Worm (Caenorhabditis elegans) whole organism, L4 larva: ENCODE measurements around the gene C18H7.11.

Experiments
- F49E8.2 ChIP-seq: sonication (generic microtip); optimal IDR thresholded peaks from 2 replicates; lab custom pipeline; 2016; ENCODE audit warnings: missing compliant biosample characterization, mild to moderate bottlenecking, missing genetic modification characterization, borderline replicate concordance
- R02D3.7 ChIP-seq: fragments of 150-350 bp; sonication (generic microtip); optimal IDR thresholded peaks from 3 replicates; lab custom pipeline; 2014; ENCODE audit warnings: missing biosample characterization, missing genetic modification characterization
- T26A8.4 ChIP-seq: fragments of 200-800 bp; sonication (Bioruptor generic); IDR thresholded peaks from 2 replicates; pipeline ENCODE4 v1.3.6; 2022; ENCODE audit warnings: missing genetic modification characterization, missing compliant biosample characterization
- ama-1 ChIP-seq: fragments of 150-350 bp; optimal IDR thresholded peaks from 2 replicates; lab custom pipeline; 2014; ENCODE audit warnings: inconsistent platforms, mixed read lengths
- arid-1 ChIP-seq: fragments of 200-800 bp; sonication (Bioruptor generic); conservative IDR thresholded peaks from 2 replicates; pipeline ENCODE4 v1.3.6; 2022; ENCODE audit warnings: missing genetic modification reagents, missing genetic modification characterization, missing compliant biosample characterization
- ceh-82 ChIP-seq: sonication (generic microtip); optimal IDR thresholded peaks from 2 replicates; lab custom pipeline; 2017; ENCODE audit warnings: missing biosample characterization, missing genetic modification characterization
- ces-1 ChIP-seq: fragments of 150-350 bp; sonication (generic microtip); optimal IDR thresholded peaks from 4 replicates; lab custom pipeline; 2014; ENCODE audit warnings: missing biosample characterization, missing genetic modification reagents, missing genetic modification characterization
- cey-2 ChIP-seq: sonication (generic microtip); optimal IDR thresholded peaks from 3 replicates; lab custom pipeline; 2017; ENCODE audit warnings: missing genetic modification characterization, mild to moderate bottlenecking, missing compliant biosample characterization, antibody characterized with exemption, borderline replicate concordance; ENCODE audit not compliant: insufficient read depth
- ctbp-1 ChIP-seq: fragments of 200-800 bp; sonication (Bioruptor generic); IDR thresholded peaks from 2 replicates; pipeline ENCODE4 v1.3.6; 2022; ENCODE audit warnings: missing genetic modification reagents, missing genetic modification characterization, missing compliant biosample characterization
- daf-12 ChIP-seq: fragments of 150-350 bp; optimal IDR thresholded peaks from 2 replicates; lab custom pipeline; 2014; ENCODE audit warnings: missing biosample characterization, missing genetic modification reagents, missing genetic modification characterization
- duxl-1 ChIP-seq: sonication (generic microtip); optimal IDR thresholded peaks from 2 replicates; lab custom pipeline; 2016; ENCODE audit warnings: mild to moderate bottlenecking, missing genetic modification characterization, moderate library complexity, missing compliant biosample characterization; ENCODE audit not compliant: poor library complexity
- hlh-11 ChIP-seq: fragments of 200-800 bp; sonication (Bioruptor generic); optimal IDR thresholded peaks from 2 replicates; lab custom pipeline; 2018; ENCODE audit warnings: mild to moderate bottlenecking, missing genetic modification characterization, missing compliant biosample characterization
- hmg-1.1 ChIP-seq: fragments of 200-800 bp; sonication (Bioruptor generic); IDR thresholded peaks from 2 replicates; pipeline ENCODE4 v1.3.6; 2022; ENCODE audit warnings: missing genetic modification reagents, missing genetic modification characterization, missing compliant biosample characterization
- lir-3 ChIP-seq: sonication (generic microtip); optimal IDR thresholded peaks from 2 replicates; lab custom pipeline; 2016; ENCODE audit warnings: mild to moderate bottlenecking, missing genetic modification characterization, missing compliant biosample characterization
- madf-9 ChIP-seq: fragments of 200-800 bp; sonication (Bioruptor generic); conservative IDR thresholded peaks from 2 replicates; pipeline ENCODE4 v1.3.6; 2022; ENCODE audit warnings: missing genetic modification reagents, missing genetic modification characterization, missing compliant biosample characterization
- mes-2 ChIP-seq: sonication (generic microtip); optimal IDR thresholded peaks from 2 replicates; lab custom pipeline; 2016; ENCODE audit warnings: missing genotype, mild to moderate bottlenecking, missing genetic modification characterization, missing compliant biosample characterization; ENCODE audit not compliant: poor library complexity, severe bottlenecking
- nhr-10 ChIP-seq: fragments of 150-350 bp; optimal IDR thresholded peaks from 2 replicates; lab custom pipeline; 2014; ENCODE audit warnings: missing biosample characterization, missing genetic modification characterization
- nhr-25 ChIP-seq: sonication (generic microtip); optimal IDR thresholded peaks from 2 replicates; lab custom pipeline; 2017; ENCODE audit warnings: missing genetic modification characterization, mild to moderate bottlenecking, missing compliant biosample characterization, antibody characterized with exemption, moderate library complexity, borderline replicate concordance; ENCODE audit not compliant: insufficient read depth
- nhr-41 ChIP-seq: fragments of 200-800 bp; sonication (Bioruptor generic); IDR thresholded peaks from 2 replicates; pipeline ENCODE4 v1.3.6; 2022; ENCODE audit warnings: missing genetic modification reagents, missing genetic modification characterization, missing compliant biosample characterization
- nhr-6 ChIP-seq: fragments of 150-350 bp; optimal IDR thresholded peaks from 2 replicates; lab custom pipeline; 2014; ENCODE audit warnings: missing biosample characterization, missing genetic modification characterization
- pqm-1 ChIP-seq: sonication (generic microtip); optimal IDR thresholded peaks from 2 replicates; lab custom pipeline; 2017; ENCODE audit warnings: missing biosample characterization, missing genetic modification characterization
- set-16 ChIP-seq: fragments of 200-800 bp; sonication (Bioruptor generic); IDR thresholded peaks from 2 replicates; pipeline ENCODE4 v1.3.6; 2022; ENCODE audit warnings: missing genetic modification reagents, missing genetic modification characterization, missing compliant biosample characterization
- spr-3 ChIP-seq: fragments of 200-800 bp; sonication (Bioruptor generic); optimal IDR thresholded peaks from 2 replicates; lab custom pipeline; 2018; ENCODE audit warnings: mild to moderate bottlenecking, missing genetic modification characterization, missing compliant biosample characterization
- unc-62 ChIP-seq, 3 experiments: fragments of 150-350 bp in 1 of 3; sonication (generic microtip); optimal IDR thresholded peaks in 2 of 3; peaks in 1 of 3; 1 replicate in 1 of 3; 2 replicates in 2 of 3; lab custom pipeline; 2014 to 2017; ENCODE audit warnings: missing biosample characterization in 3 of 3, missing genetic modification characterization in 3 of 3, missing genetic modification reagents in 3 of 3, missing genotype in 1 of 3
- zip-11 ChIP-seq: fragments of 200-800 bp; sonication (Bioruptor generic); IDR thresholded peaks from 2 replicates; pipeline ENCODE4 v1.3.6; 2022; ENCODE audit warnings: missing genetic modification characterization, missing compliant biosample characterization
- ztf-7 ChIP-seq: fragments of 150-350 bp; optimal IDR thresholded peaks from 2 replicates; lab custom pipeline; 2014; ENCODE audit warnings: missing biosample characterization, missing genetic modification characterization

The C18H7.11 gene

DNA sequence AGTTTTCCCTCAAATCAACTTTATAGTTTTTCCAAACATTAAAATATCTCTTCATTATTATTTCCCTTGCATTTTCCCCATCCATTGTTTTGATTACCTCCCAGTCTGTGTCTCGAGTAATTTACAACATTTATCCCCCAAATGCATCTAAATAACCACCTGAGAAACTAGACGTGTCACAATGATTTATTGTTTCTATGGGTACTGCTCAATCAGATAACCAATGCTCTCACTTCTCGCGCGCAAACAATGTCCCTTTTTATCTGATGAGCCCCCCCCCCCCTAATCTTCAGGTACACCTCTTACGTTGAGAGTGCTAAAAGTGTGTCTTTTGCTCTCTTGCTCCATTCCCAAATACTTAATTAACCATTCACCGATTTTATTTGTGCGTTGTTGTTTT, 42.7 kb upstream of the C18H7.11 start:
- no peak for TF ChIP-seq F49E8.2 (tag; lab: Kevin White, UChicago)
- peak in 1 of 2 experiments; percentile 23 for TF ChIP-seq unc-62 (GFP tag; optimal IDR thresholded peaks at IDR 0.05 in 1 of 2; lab: Kevin White, UChicago)
- TF ChIP-seq unc-62 (tag; optimal IDR thresholded peaks at IDR 0.05; lab: Kevin White, UChicago) = no peak

DNA sequence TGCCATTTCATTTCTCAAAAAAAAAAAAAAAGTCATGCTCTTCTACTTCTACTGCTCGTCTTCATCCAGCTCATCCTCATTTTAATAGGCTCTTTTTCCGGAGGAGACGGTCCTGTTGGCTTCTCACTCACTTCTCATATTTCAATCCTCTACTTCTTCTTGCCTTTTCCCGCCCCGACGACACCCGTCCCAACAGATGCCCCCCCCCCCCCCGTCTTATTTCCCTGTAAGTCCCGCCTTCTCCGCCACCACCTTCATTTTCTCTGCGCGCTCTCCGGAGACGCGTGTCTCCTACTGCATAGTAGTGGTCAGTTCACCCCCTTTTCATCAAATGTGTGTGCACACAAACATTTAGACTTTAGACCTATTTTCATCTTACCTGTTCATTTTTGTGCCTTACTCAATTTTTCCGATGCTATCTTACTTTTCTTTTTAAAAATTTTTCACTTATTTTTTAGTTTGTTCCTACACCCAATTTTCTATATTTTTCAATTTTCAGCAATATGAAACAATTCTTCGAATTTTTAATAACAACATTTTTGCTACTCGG, 37.9 kb upstream of the C18H7.11 start, which contains the start of gene efn-4:
TSS of gene efn-4 (plus strand) at position 500 of the 550 bp plus-strand sequence.
- TF ChIP-seq madf-9 (GFP tag; lab: Robert Waterston, UW) (no peak), ztf-7 (tag; lab: Kevin White, UChicago) (no peak), nhr-41 (no peak), cey-2 (tag; lab: Kevin White, UChicago) (no peak), set-16 (peak; percentile 69), nhr-25 (tag; lab: Kevin White, UChicago) (no peak)

DNA sequence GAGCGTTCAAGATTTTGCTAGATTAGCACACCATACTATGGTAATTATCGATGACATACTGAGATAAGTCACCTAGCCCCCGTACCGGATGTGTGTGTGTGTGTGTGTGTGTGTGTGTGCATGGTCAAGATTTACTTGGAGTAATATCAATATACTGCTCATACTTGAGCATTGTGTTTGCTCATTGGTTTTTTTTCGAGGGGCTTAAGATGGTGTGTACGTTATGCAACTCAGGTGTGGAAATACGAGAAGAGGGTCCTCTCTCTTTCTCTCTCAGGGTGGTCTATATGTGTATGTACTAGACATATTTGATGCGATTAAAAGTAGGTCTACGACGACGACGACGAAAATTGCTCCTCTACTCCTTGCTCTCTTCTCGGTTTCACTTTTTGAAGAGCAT, 36.4 kb upstream of the C18H7.11 start:
- TF ChIP-seq unc-62 (GFP tag; optimal IDR thresholded peaks at IDR 0.05 in 1 of 2; lab: Kevin White, UChicago) (peak in 1 of 2 experiments; percentile 76), unc-62 (tag; optimal IDR thresholded peaks at IDR 0.05; lab: Kevin White, UChicago) (no peak), pqm-1 (tag; lab: Kevin White, UChicago) (no peak)

DNA sequence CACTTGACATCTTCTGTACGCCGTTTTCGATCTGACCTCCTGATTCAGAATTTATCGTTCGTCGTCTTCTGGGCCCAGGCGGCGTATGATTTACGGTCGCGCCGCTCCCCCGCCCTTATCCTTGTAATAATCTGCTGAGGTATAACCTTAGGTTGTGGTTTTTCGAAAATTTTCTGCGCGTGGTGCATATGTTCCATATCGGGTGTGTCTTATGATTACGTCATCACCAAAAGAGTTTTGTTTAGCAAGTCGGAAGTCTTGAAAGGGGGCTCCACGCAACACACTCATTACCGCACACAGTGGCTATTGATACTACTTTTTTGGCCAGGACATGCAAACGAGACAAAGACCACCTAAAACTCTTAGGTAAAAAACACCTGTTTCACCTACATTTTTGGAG, 35.9 kb upstream of the C18H7.11 start:
- peak in 1 of 2 experiments; percentile 83 for TF ChIP-seq unc-62 (GFP tag; optimal IDR thresholded peaks at IDR 0.05 in 1 of 2; lab: Kevin White, UChicago)
- TF ChIP-seq unc-62 (tag; optimal IDR thresholded peaks at IDR 0.05; lab: Kevin White, UChicago) = no peak
- TF ChIP-seq lir-3 (tag; lab: Kevin White, UChicago) = no peak
- TF ChIP-seq ctbp-1 = no peak

DNA sequence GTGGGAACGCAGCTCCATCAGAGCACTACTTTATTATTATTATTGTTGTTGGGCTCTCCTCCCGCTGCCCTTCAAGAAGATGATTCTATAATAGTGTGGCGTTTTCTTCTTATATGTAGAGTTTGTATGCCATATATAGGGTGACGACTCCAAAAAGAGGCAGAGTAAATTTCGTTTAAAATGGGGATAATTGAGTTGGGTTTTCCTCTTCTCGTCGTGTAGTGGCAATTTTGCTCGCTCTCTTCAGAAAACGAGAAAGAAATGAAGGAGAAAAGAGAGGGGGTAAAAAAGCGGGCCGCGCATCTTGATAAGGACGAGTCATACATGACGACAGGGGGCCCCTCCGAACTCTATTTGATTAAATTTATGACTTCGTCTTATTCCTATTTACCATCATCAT, 33.3 kb upstream of the C18H7.11 start:
- no peak for TF ChIP-seq nhr-6 (tag; lab: Kevin White, UChicago)
- no peak for TF ChIP-seq nhr-10
- no peak for TF ChIP-seq duxl-1 (tag; lab: Kevin White, UChicago)
- TF ChIP-seq ctbp-1 = 0 out of 2 replicates have a peak, but pooled peaks have one; percentile 23
- TF ChIP-seq ces-1 (GFP tag; lab: Kevin White, UChicago) = peak; percentile 72
- TF ChIP-seq, all 104 proteins: peak for 2

DNA sequence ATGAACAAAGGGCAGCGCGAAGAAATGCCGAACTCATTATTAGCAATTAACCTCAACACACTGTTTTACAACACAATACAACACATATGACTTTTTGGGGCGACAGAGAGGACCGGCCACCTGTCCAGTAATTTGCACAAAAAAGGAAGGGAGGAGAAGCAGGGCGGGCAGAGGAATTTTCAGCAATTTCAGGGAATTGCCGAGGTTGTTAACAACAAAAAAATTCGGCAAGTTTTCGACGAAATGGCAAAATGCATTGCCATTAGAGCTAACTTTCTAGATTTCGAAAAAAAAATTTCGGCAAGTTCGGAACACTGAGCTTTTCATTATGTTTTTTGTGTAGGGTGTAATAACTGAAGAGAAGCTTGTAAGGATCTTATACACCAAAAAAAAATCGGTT, 32.7 kb upstream of the C18H7.11 start:
- no peak for TF ChIP-seq daf-12
- TF ChIP-seq unc-62 (GFP tag; optimal IDR thresholded peaks at IDR 0.05 in 1 of 2; lab: Kevin White, UChicago) = peak in 1 of 2 experiments; percentile 96
- TF ChIP-seq unc-62 (tag; optimal IDR thresholded peaks at IDR 0.05; lab: Kevin White, UChicago) = no peak
- TF ChIP-seq R02D3.7 (tag; lab: Kevin White, UChicago) = no peak
- no peak for TF ChIP-seq ceh-82 (tag; lab: Kevin White, UChicago)

DNA sequence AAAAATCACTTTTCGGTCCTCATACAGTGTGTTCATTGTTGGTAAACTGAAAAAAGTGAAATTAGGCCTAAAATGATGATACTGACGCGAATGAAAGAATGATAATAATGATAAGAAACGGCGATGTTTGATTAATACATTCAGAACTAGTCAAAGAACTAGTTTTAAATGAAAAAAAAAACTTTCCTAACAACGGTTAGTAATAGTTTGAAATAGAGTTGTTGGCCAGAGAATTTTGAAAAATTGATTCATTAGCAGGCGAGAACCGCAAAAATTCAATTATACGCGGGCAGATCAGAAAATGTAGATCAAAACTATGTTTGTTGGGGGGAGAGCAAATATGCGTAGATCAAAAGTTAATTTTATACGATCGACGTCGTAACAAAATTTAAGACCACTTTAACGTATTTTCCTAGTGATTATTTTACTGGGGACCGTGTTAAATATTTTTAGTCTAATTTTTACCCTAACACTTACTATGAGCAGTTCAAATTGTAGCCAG, 25.9 kb upstream of the C18H7.11 start, which contains the start of gene F56A11.5:
TSS of gene F56A11.5 (minus strand) at position 51 of the 502 bp plus-strand sequence.
- peak; percentile 21 for TF ChIP-seq pqm-1 (tag; lab: Kevin White, UChicago)
- no peak for TF ChIP-seq spr-3

DNA sequence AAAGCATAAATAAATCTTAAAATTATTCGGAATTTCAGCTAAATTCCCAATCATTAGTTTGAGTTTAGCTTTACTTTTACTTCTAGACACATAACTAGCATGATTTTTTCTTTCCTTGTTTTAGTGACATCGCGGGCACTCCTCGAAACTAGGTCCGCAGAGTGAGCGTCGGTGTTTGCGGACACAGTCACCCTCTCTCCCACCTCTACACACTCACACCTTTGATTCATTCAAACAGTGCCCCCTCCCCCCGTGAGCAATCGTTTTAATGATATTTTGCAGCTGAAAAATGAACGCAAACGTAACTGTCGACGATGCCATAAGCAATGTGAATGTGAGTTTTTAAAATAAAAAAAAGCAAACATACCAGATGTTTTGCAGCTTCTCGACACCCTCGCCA, 24.2 kb upstream of the C18H7.11 start, which contains the start of gene gex-2:
TSS of gene gex-2 (plus strand) at position 283 of the 400 bp plus-strand sequence.
- TF ChIP-seq ama-1 (lab: Kevin White, UChicago) = no peak
- no peak for TF ChIP-seq ztf-7 (tag; lab: Kevin White, UChicago)
- peak; percentile 60 for TF ChIP-seq mes-2
- TF ChIP-seq zip-11 (GFP tag; lab: Robert Waterston, UW) = no peak
- peak; percentile 10 for TF ChIP-seq hlh-11
- 0 out of 2 replicates have a peak, but pooled peaks have one; percentile 15 for TF ChIP-seq hmg-1.1
- TF ChIP-seq T26A8.4 (GFP tag; lab: Robert Waterston, UW) = no peak
- TF ChIP-seq ces-1 (GFP tag; lab: Kevin White, UChicago) = no peak
- no peak for TF ChIP-seq arid-1 (GFP tag; lab: Robert Waterston, UW)
- no peak for TF ChIP-seq unc-62 (GFP tag; optimal IDR thresholded peaks at IDR 0.05 in 1 of 2; lab: Kevin White, UChicago)
- no peak for TF ChIP-seq unc-62 (tag; optimal IDR thresholded peaks at IDR 0.05; lab: Kevin White, UChicago)
